Fruit fly (Drosophila melanogaster): ENCODE data around the gene CG14431.

CG14431 gene

DNA sequence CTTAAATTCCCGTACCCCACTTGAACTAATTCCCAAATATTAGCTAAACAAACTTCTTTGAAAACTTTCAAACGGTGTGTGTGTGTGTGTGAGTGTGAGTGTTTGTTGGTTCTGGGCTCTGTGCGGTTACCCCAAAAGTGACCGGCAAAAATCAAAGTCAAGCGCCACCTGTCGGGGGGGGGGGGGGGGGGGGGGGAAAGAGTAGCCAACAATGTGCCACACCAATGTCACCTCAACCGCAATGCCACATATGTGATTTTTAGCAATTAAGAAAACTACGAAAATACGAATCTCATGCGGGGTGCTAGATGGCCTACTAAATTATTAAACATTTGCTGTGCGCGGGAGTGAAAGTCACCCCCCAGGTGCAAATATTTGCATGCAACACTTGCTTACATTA lies 25.7 kb downstream of the CG14431 start:
- no peak for TF ChIP-seq EcR (GFP tag; optimal IDR thresholded peaks at IDR 0.05)
- TF ChIP-seq pan (optimal IDR thresholded peaks at IDR 0.05): no peak
- no peak for TF ChIP-seq CG8478 (optimal IDR thresholded peaks at IDR 0.05)
- TF ChIP-seq psq (optimal IDR thresholded peaks at IDR 0.05): no peak
- TF ChIP-seq usp (GFP tag; optimal IDR thresholded peaks at IDR 0.05): no peak
- no peak for TF ChIP-seq Dll (optimal IDR thresholded peaks at IDR 0.05)

DNA sequence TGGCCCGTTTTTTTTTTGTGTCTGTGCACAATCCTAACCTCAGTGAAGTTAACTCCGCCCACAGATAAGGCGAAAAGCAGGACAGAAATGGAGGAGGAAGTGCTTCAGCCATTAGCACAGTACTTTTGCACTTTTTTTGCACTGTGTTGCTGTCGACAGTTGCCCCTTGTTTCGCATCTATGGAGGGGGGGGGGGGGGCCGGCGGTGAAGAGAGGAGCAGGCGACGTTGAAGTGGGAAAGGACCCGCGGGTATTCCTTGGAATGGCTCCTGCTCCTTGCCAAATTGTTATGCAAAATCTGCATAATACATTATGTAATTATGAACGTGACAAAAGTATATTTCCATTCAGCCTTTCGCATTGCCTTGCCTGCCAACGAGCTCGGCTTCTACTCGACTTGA lies 28.8 kb downstream of the CG14431 start:
- TF ChIP-seq pan (optimal IDR thresholded peaks at IDR 0.05): no peak
- TF ChIP-seq usp (GFP tag; optimal IDR thresholded peaks at IDR 0.05): no peak
- no peak for TF ChIP-seq CG8478 (optimal IDR thresholded peaks at IDR 0.05)
- no peak for TF ChIP-seq Dll (optimal IDR thresholded peaks at IDR 0.05)

DNA sequence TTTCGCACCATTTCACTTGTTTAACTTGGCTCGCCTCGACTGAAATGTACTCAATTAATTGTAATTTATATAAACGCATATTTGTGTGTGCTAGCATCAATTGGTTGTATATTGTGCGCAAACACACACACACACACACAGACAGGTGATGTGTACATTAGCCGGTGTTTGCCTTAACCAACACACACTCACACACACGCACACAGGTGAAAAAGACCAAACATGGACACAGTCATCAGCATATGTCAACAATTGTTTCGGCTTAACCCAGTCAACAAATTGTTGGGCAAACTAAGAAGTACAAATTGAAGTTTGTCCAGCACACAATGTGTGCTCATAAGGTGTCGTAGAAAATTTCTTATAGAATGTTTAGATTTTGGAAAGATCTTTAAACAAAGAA lies 29.3 kb downstream of the CG14431 start:
- no peak for TF ChIP-seq psq (optimal IDR thresholded peaks at IDR 0.05)
- no peak for TF ChIP-seq Dll (optimal IDR thresholded peaks at IDR 0.05)
- TF ChIP-seq EcR (GFP tag; optimal IDR thresholded peaks at IDR 0.05): no peak
- TF ChIP-seq CG8478 (optimal IDR thresholded peaks at IDR 0.05): no peak
- TF ChIP-seq usp (GFP tag; optimal IDR thresholded peaks at IDR 0.05): no peak

DNA sequence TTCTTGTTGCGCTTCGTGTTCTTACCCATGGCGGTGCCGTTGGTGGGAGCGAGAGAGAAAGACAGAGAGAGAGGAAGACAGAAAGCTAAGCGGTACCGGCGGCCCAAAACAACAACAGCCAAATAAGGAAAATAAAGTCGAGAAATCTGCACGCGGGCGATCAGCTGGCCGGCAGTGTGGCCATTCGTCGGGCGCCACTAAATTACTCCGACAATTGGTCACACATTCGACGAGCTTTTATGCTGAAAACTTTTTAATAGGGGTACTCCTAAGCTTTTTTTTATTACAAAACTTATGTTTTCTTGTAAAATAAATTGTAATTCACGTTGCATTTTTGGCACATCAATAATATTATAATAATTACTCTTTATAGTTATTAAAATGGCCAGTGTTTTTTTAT lies 60.5 kb downstream of the CG14431 start, which contains the start of gene Setd3:
Gene Setd3, minus strand, starts transcription at position 187 of the 400 bp plus-strand sequence.
- TF ChIP-seq usp (GFP tag; optimal IDR thresholded peaks at IDR 0.05): no peak
- no peak for TF ChIP-seq CG8478 (optimal IDR thresholded peaks at IDR 0.05)
- TF ChIP-seq psq (optimal IDR thresholded peaks at IDR 0.05): no peak
- no peak for TF ChIP-seq EcR (GFP tag; optimal IDR thresholded peaks at IDR 0.05)
- TF ChIP-seq pan (optimal IDR thresholded peaks at IDR 0.05): no peak
- TF ChIP-seq Dll (optimal IDR thresholded peaks at IDR 0.05): no peak

DNA sequence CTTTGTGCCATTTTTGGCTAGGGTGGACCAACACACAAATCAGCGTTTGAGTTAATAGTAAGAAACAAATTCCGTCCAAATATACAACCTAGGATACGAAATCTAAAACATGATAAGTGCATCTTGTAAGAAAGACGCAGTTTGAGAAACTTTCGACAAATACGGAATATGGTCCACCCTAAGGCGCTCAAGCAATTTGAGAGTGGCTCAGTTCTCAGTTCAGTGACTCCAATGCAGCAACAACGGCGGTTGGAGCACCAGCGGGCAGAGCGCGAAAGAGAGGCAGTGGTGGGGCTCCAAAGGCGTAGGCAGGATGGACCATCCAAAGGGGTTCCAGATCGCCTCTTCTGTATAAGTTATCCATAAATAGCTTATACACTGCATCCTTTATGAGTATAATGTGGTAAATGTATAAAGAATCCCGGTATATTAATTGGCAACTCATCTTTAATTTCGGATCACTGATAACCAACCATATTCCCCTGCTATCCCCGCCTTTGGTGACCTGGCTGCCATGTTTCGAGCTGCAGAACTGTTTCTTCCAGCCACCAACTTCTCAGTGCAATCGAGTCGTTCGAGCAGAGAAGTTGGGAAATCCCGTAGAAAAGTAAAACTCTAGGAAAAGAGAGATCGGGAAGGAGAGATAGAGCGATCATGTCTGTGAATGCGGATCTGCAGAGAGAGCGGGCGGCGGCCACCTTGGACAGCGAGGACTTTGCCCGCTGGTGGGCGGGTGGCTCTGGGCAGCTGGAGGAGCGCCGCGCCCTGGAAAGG lies 61.5 kb downstream of the CG14431 start, which contains the start of gene CG4586:
Gene CG4586, plus strand, starts transcription at position 555 of the 774 bp plus-strand sequence.
- TF ChIP-seq psq (optimal IDR thresholded peaks at IDR 0.05) (no peak), EcR (GFP tag; optimal IDR thresholded peaks at IDR 0.05) (peak in 1 of 2 experiments; percentile 93), CG8478 (optimal IDR thresholded peaks at IDR 0.05) (no peak), Dll (optimal IDR thresholded peaks at IDR 0.05) (no peak), pan (optimal IDR thresholded peaks at IDR 0.05) (no peak)

DNA sequence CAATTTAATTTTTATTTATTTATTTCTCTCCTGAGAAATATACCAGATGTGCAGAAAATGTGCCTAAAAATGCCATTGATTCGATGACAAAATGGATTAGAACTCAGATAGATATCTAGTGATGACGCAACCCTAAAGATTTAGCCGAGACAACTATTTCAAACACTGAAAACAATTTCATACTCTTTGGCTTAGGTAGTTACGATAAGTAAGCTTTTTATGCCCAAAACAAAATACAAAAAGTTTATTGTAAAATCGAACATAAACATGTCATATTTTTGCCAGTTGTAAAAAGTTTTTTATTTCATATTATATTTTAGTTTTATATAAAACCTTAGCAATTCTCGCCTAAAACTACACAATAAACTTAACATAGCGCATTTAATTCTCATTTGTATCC lies 65.3 kb downstream of the CG14431 start, which contains the start of gene CG3040:
Gene CG3040, minus strand, starts transcription at position 54 of the 400 bp plus-strand sequence.
- no peak for TF ChIP-seq usp (GFP tag; optimal IDR thresholded peaks at IDR 0.05)
- TF ChIP-seq EcR (GFP tag; optimal IDR thresholded peaks at IDR 0.05): no peak
- no peak for TF ChIP-seq psq (optimal IDR thresholded peaks at IDR 0.05)

DNA sequence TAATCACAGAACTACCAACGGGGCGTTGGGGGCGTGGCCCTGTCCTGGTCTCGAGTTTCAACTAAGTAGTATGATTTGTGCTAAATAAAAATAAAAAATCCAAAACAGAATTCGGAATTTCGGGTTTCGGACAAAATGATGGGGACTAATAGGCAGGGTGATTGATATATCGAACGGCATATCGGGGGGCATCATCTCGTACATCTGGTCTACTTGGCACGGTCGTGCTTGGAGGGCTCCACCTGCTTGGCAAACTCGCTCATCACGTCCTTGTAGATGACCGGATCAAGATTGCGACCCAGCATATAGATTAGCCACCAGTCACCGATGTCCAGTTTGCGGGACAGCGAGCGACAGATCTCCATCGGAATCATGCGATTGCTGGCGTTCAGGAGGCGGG lies 66.1 kb downstream of the CG14431 start:
- TF ChIP-seq EcR (GFP tag; optimal IDR thresholded peaks at IDR 0.05): no peak
- TF ChIP-seq CG8478 (optimal IDR thresholded peaks at IDR 0.05): no peak
- TF ChIP-seq Dll (optimal IDR thresholded peaks at IDR 0.05): no peak
- no peak for TF ChIP-seq psq (optimal IDR thresholded peaks at IDR 0.05)

DNA sequence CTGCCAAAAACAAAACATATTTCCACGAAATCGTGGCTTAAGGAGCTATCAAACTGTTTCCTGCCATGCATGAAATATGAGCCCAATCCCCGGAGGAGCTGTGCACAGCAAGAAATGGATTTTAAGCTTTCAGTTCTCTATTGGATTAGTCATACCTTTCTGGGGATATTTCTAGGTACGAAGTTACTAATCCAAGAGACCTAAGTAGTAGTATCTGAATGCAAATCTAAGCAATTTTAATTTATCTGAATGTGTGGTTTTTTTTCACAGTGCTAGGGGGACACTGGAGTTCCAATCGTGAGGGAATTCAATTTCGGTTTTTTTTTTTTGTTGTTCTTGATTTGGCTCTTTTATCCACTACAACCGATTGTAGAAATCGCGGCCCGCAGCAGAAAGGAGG lies 68.3 kb downstream of the CG14431 start:
- TF ChIP-seq Dll (optimal IDR thresholded peaks at IDR 0.05): no peak
- TF ChIP-seq EcR (GFP tag; optimal IDR thresholded peaks at IDR 0.05): no peak

DNA sequence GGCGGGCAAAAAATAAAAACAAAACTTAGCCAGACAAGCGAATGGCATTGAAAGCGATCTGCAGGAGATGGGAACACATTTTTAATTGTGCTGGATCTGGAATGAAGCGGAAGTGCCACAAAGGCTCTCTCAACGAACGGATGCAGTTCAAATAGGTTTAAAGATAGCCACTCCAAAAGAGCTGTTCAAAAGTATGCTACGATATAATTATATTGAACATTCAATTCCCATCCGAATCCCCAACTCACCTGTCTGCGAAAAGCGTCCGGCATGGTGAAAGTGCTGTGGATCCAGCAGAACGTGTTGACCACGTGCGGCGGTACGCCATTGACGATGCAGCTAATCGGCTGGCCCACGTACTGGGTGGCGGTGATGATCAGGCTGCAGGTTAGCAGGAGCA lies 68.8 kb downstream of the CG14431 start:
- TF ChIP-seq CG8478 (optimal IDR thresholded peaks at IDR 0.05): no peak
- TF ChIP-seq Dll (optimal IDR thresholded peaks at IDR 0.05): no peak
- no peak for TF ChIP-seq pan (optimal IDR thresholded peaks at IDR 0.05)
- TF ChIP-seq usp (GFP tag; optimal IDR thresholded peaks at IDR 0.05): no peak
- TF ChIP-seq EcR (GFP tag; optimal IDR thresholded peaks at IDR 0.05): no peak
- TF ChIP-seq psq (optimal IDR thresholded peaks at IDR 0.05): no peak

DNA sequence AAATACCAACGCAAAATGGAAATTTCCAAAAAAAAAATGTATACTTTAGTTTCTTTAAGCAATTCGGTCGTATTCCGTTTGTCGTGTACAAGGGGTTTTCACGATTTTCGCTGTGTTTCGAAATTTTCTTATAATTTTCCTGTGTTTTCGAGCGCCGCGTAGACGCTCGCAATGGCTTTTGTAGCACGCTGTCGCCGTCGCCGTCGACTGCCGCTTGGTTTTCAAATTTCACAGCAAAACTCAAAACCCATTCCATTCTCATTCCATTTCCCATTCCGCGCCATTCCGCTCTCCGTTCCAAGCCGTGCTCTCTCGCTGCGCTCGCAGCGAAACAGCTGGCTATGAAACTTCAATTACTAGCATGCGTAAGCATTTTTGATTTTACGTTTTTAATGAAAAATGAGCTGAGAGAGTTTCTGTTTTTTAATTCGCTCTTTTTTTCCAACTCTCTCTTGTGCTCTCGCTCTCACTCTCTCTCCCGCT lies 73.4 kb downstream of the CG14431 start:
- TF ChIP-seq usp (GFP tag; optimal IDR thresholded peaks at IDR 0.05): no peak
- TF ChIP-seq EcR (GFP tag; optimal IDR thresholded peaks at IDR 0.05): no peak
- TF ChIP-seq pan (optimal IDR thresholded peaks at IDR 0.05): no peak
- TF ChIP-seq psq (optimal IDR thresholded peaks at IDR 0.05): no peak
- no peak for TF ChIP-seq CG8478 (optimal IDR thresholded peaks at IDR 0.05)
- no peak for TF ChIP-seq Dll (optimal IDR thresholded peaks at IDR 0.05)

DNA sequence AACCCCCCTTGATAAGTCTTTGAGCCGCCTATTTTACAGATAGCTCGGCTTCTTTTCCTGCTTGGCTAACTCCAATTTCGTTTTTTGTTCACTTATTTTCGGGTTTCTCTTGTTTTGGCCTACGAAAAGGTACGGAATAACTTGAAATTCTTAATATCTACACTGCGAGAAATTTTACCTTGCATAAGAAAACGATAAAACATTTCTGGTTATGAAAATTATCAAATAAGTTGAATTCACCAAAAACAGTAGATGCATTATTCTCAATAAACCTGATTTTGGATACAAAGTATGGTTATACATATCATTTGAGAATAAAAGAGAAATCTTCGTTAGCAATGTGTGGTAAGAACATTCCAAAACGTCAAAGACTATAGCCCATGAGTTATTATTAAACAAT lies 74.0 kb downstream of the CG14431 start:
- TF ChIP-seq CG8478 (optimal IDR thresholded peaks at IDR 0.05): no peak

DNA sequence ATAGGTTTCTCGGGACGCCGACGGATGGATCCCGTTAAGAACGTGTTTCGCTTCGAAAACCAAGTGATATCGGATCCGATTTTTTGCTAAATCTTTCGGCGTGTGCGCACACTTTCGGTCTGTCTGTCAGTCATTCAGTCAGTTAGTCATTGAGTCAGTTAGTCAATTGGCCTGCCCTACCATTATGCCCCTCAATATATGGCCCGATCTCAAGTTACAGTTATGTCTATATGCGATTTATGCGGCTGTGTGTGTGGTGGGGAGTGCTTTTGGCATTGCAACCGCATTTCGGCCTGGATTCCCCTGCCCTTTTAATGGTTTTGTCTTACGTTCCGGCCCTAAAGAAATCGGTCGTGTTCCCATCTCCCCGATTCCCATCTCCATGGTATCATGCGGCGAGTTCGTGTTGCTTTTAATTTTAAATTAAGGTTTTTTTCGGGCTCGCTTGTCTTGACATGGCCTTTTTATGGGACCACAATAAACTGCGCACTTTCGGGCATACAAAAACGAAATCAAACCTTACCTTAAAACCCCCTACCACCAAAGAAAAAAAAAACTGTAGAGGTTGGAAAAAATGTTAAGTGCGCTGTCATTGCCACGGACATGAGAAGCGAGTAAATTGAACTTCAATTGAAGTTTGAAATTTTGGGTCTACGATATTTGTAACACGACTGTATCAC lies 74.8 kb downstream of the CG14431 start:
- TF ChIP-seq CG8478 (optimal IDR thresholded peaks at IDR 0.05): no peak
- TF ChIP-seq Dll (optimal IDR thresholded peaks at IDR 0.05): peak; percentile 10
- no peak for TF ChIP-seq usp (GFP tag; optimal IDR thresholded peaks at IDR 0.05)

All from whole organism.